Fruit fly (Drosophila melanogaster) whole organism, adult: ENCODE measurements around the gene CG6126.

Source experiments
- CG1620 ChIP-seq: fragments of 200-800 bp; sonication (Bioruptor generic); optimal IDR thresholded peaks from 2 replicates; lab custom pipeline; 2016; ENCODE audit warnings: missing biosample characterization, missing genetic modification characterization
- Hr96 ChIP-seq: fragments of 200-800 bp; sonication (Bioruptor generic); optimal IDR thresholded peaks from 2 replicates; lab custom pipeline; 2016; ENCODE audit warnings: missing biosample characterization, missing genetic modification characterization
- pad ChIP-seq: fragments of 200-800 bp; sonication (Bioruptor generic); optimal IDR thresholded peaks from 3 replicates; lab custom pipeline; 2017; ENCODE audit warnings: missing biosample characterization, missing genetic modification characterization, mild to moderate bottlenecking, moderate library complexity, missing genetic modification reagents
- tj ChIP-seq: fragments of 200-800 bp; sonication (Bioruptor generic); optimal IDR thresholded peaks from 3 replicates; lab custom pipeline; 2017; ENCODE audit warnings: missing biosample characterization, mild to moderate bottlenecking, missing genetic modification characterization, moderate library complexity

dm6 chr3R:16218251-16219030 lies 15.6 kb upstream of the CG6126 start:
- no peak for TF ChIP-seq Hr96 (GFP tag; lab: Kevin White, UChicago)
- no peak for TF ChIP-seq CG1620 (GFP tag; lab: Kevin White, UChicago)
- no peak for TF ChIP-seq tj (GFP tag; lab: Kevin White, UChicago)
- TF ChIP-seq pad (GFP tag; lab: Kevin White, UChicago) = no peak
